Worm (Caenorhabditis elegans) whole organism, young adult: ENCODE results near the gene F17E9.16.

ENCODE experiments used
- B0261.1 ChIP-seq: sonication (generic microtip); optimal IDR thresholded peaks from 2 replicates; lab custom pipeline; 2016; ENCODE audit warnings: mild to moderate bottlenecking, missing genetic modification characterization, moderate library complexity, missing compliant biosample characterization
- dpl-1 ChIP-seq: fragments of 150-350 bp; optimal IDR thresholded peaks from 2 replicates; lab custom pipeline; 2014; ENCODE audit warnings: missing biosample characterization, missing genetic modification reagents, missing genetic modification characterization
- unc-130 ChIP-seq: sonication (generic microtip); optimal IDR thresholded peaks from 2 replicates; lab custom pipeline; 2016; ENCODE audit warnings: missing genetic modification reagents, missing genetic modification characterization, missing compliant biosample characterization

DNA sequence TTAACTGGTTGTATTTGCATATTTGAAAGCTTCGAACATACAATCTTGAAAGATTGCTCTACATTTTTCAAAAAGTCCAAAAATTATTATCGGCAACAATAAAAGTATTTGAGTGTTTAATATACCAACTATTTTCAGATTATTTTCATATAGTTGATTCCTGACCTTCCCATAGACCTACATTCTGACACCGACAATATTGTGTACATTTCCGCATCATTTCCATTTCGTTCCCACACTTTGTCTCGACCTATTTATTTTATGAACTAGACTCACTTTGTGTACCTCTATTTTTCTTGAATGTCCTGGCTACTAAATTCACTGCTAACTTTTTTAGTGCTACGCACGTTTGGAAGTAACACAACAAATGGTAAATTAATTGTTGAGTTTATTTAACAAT is 9.8 kb upstream of the F17E9.16 start, which contains the start of gene lgc-5:
- TF ChIP-seq B0261.1 (tag; lab: Kevin White, UChicago) (no peak), unc-130 (GFP tag; lab: Kevin White, UChicago) (no peak), dpl-1 (GFP tag; lab: Kevin White, UChicago) (no peak)
